Worm (Caenorhabditis elegans) whole organism, late embryonic: ENCODE results near the gene pie-1.

Source experiments
- pax-1 ChIP-seq: fragments of 150-350 bp; optimal IDR thresholded peaks from 2 replicates; lab custom pipeline; 2014; ENCODE audit warnings: missing biosample characterization, missing genetic modification characterization
- pqm-1 ChIP-seq: sonication (generic microtip); optimal IDR thresholded peaks from 2 replicates; lab custom pipeline; 2016; ENCODE audit warnings: missing genetic modification characterization, missing compliant biosample characterization

DNA sequence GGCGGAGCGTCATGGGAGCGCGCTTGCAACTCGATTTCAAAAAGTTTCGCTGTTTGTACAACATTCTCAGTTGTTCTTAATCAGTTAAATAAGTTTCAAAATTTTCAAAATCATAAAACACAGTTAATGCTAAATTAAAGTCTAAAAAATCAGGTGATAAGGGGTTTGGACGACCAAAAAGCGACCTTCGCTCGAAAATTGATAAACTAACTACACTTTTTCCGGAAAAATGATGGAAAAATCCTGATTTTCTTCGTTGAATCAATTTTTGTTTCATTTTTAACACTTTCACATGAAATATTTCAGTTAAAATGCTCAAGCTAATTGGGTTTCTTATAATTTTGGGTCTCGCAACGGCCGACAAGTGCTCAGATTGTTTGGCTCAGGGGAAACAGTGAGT is 3.5 kb downstream of the pie-1 start, which contains the start of gene Y49E10.16:
- TF ChIP-seq pax-1 (tag; lab: Kevin White, UChicago): no peak
- no peak for TF ChIP-seq pqm-1 (tag; lab: Kevin White, UChicago)
